Worm (Caenorhabditis elegans) whole organism, L1 larva: ENCODE measurements around the gene F34H10.4.

Experiments used
- aha-1 ChIP-seq: fragments of 150-350 bp; optimal IDR thresholded peaks from 2 replicates; lab custom pipeline; 2014; ENCODE audit warnings: missing biosample characterization, missing genetic modification characterization
- ama-1 ChIP-seq: fragments of 150-350 bp; optimal IDR thresholded peaks from 2 replicates; lab custom pipeline; 2014
- ces-1 ChIP-seq: fragments of 150-350 bp; optimal IDR thresholded peaks from 2 replicates; lab custom pipeline; 2014; ENCODE audit warnings: missing biosample characterization, missing genetic modification reagents, missing genetic modification characterization
- dpl-1 ChIP-seq, 3 experiments: fragments of 150-350 bp in 2 of 3; sonication (generic microtip) in 1 of 3; optimal IDR thresholded peaks; 2 replicates each; lab custom pipeline; 2014 to 2017; ENCODE audit warnings: missing biosample characterization in 3 of 3, missing genetic modification characterization in 3 of 3, missing genetic modification reagents in 3 of 3
- fos-1 ChIP-seq: fragments of 150-350 bp; optimal IDR thresholded peaks from 2 replicates; lab custom pipeline; 2014; ENCODE audit warnings: missing biosample characterization, missing genetic modification characterization
- nhr-11 ChIP-seq: fragments of 150-350 bp; optimal IDR thresholded peaks from 2 replicates; lab custom pipeline; 2014; ENCODE audit warnings: missing biosample characterization, missing genetic modification characterization
- nhr-237 ChIP-seq: fragments of 150-350 bp; optimal IDR thresholded peaks from 2 replicates; lab custom pipeline; 2014; ENCODE audit warnings: missing biosample characterization, missing genetic modification characterization
- nhr-28 ChIP-seq: fragments of 150-350 bp; optimal IDR thresholded peaks from 2 replicates; lab custom pipeline; 2014; ENCODE audit warnings: missing biosample characterization, missing genetic modification characterization
- nhr-71 ChIP-seq: sonication (generic microtip); optimal IDR thresholded peaks from 2 replicates; lab custom pipeline; 2016; ENCODE audit warnings: mild to moderate bottlenecking, missing genetic modification characterization, moderate library complexity, missing compliant biosample characterization
- nhr-77 ChIP-seq: fragments of 150-350 bp; optimal IDR thresholded peaks from 2 replicates; lab custom pipeline; 2014; ENCODE audit warnings: missing biosample characterization, missing genetic modification characterization
- unc-98 ChIP-seq: fragments of 200-800 bp; sonication (Bioruptor generic); IDR thresholded peaks from 2 replicates; pipeline ENCODE4 v1.3.6; 2022; ENCODE audit warnings: missing genetic modification characterization, missing compliant biosample characterization
- ztf-11 ChIP-seq, 2 experiments: sonication (generic microtip); optimal IDR thresholded peaks; 2 replicates each; lab custom pipeline; 2016 to 2017; ENCODE audit warnings: missing genetic modification characterization in 2 of 2, missing biosample characterization in 1 of 2, missing compliant biosample characterization in 1 of 2
- ztf-4 ChIP-seq: fragments of 150-350 bp; optimal IDR thresholded peaks from 2 replicates; lab custom pipeline; 2014; ENCODE audit warnings: missing biosample characterization, missing genetic modification characterization

DNA sequence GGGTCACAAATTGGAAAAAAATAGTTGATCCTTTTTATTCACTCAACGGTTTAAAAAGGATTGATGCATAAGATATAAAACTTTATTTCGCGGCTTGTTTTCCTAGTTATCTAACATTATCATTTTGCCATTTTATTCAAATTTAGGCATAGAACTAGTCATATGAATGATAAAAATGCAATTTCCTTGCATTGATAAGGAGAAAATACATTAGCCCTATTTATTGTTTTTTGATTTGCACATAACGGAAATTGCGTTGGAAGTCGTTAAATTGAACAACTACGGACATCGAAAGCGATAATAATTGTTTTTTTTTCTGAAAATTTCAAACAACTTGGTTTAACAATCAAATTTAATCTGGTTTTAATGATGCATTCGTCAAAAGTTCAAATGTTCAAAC, 38.9 kb downstream of the F34H10.4 start:
- TF ChIP-seq ces-1 = no peak
- no peak for TF ChIP-seq nhr-11 (tag; lab: Kevin White, UChicago)
- TF ChIP-seq nhr-28 (tag; lab: Kevin White, UChicago) = no peak
- TF ChIP-seq dpl-1 (GFP tag; optimal IDR thresholded peaks at IDR 0.05; lab: Kevin White, UChicago) = no peak
- no peak for TF ChIP-seq ama-1 (lab: Kevin White, UChicago)
- TF ChIP-seq fos-1 (tag; lab: Kevin White, UChicago) = no peak
- no peak for TF ChIP-seq nhr-237 (tag; lab: Kevin White, UChicago)
- TF ChIP-seq ztf-4 (tag; lab: Kevin White, UChicago) = no peak
- no peak for TF ChIP-seq unc-98 (GFP tag; lab: Robert Waterston, UW)
- no peak for TF ChIP-seq aha-1 (tag; lab: Kevin White, UChicago)
- no peak for TF ChIP-seq nhr-77 (tag; lab: Kevin White, UChicago)
- no peak for TF ChIP-seq ztf-11 (tag; optimal IDR thresholded peaks at IDR 0.05; lab: Kevin White, UChicago)
- no peak for TF ChIP-seq nhr-71 (tag; lab: Kevin White, UChicago)
